Worm (Caenorhabditis elegans): Measurements from ENCODE around the gene hmg-11.

Gene hmg-11

ce11 chrII:4710120-4710519 lies 37.2 kb downstream of the hmg-11 start, which contains the start of gene tag-151:
Gene tag-151 (plus strand): TSS chrII:4710277.
- TF ChIP-seq xnd-1 (tag; optimal IDR thresholded peaks at IDR 0.05) (peak; percentile 23), snpc-1.1 (tag; optimal IDR thresholded peaks at IDR 0.05; ENCODE audit: insufficient read depth) (no peak), ekl-4 (GFP tag; IDR thresholded peaks at IDR 0.05) (peak; percentile 49; the same call in 1 of the 2 replicates), B0336.3 (GFP tag; IDR thresholded peaks at IDR 0.05) (peak; percentile 66; the same call in 1 of the 2 replicates), F49E8.2 (tag; optimal IDR thresholded peaks at IDR 0.05; ENCODE audit: insufficient read depth) (peak; percentile 24), F52B5.7 (tag; optimal IDR thresholded peaks at IDR 0.05) (peak; percentile 16), lin-40 (tag; optimal IDR thresholded peaks at IDR 0.05) (peak; percentile 9), ama-1 (optimal IDR thresholded peaks at IDR 0.05) (no peak), ama-1 (GFP tag; optimal IDR thresholded peaks at IDR 0.05) (peak in 1 of 2 experiments; percentile 71), tlf-1 (GFP tag; optimal IDR thresholded peaks at IDR 0.05) (peak; percentile 9), Y53G8AR.9 (GFP tag; conservative IDR thresholded peaks at IDR 0.05) (0 out of 2 replicates have a peak, but pooled peaks have one; percentile 61), nfya-2 (GFP tag; IDR thresholded peaks at IDR 0.05) (0 out of 2 replicates have a peak, but pooled peaks have one; percentile 31), F10E7.11 (tag; optimal IDR thresholded peaks at IDR 0.05) (peak; percentile 45), hrde-1 (tag; optimal IDR thresholded peaks at IDR 0.05; ENCODE audit: borderline replicate concordance) (peak; percentile 77), madf-3 (GFP tag; IDR thresholded peaks at IDR 0.05) (peak; percentile 70; the same call in 1 of the 2 replicates), madf-6 (GFP tag; IDR thresholded peaks at IDR 0.05) (peak; percentile 40), chd-7 (tag; optimal IDR thresholded peaks at IDR 0.05) (peak; percentile 49), hmg-20 (GFP tag; IDR thresholded peaks at IDR 0.05) (no peak), repo-1 (tag; optimal IDR thresholded peaks at IDR 0.05) (peak; percentile 60), snpc-3.4 (tag; optimal IDR thresholded peaks at IDR 0.05) (peak; percentile 66), Y95B8A.8 (GFP tag; IDR thresholded peaks at IDR 0.05) (0 out of 2 replicates have a peak, but pooled peaks have one; percentile 8), sdz-38 (tag; optimal IDR thresholded peaks at IDR 0.05) (no peak), lin-35 (GFP tag; optimal IDR thresholded peaks at IDR 0.05) (peak in 1 of 3 experiments; percentile 1), F33H1.4 (GFP tag; IDR thresholded peaks at IDR 0.05) (no peak), Y56A3A.18 (GFP tag; IDR thresholded peaks at IDR 0.05) (peak; percentile 73), him-1 (tag; optimal IDR thresholded peaks at IDR 0.05) (peak; percentile 5), D2030.7 (GFP tag; IDR thresholded peaks at IDR 0.05) (no peak), snpc-4 (GFP tag; optimal IDR thresholded peaks at IDR 0.05) (no peak), snpc-4 (tag; optimal IDR thresholded peaks at IDR 0.05) (peak in 2 of 4 experiments; percentile 13 to 29), zfh-2 (GFP tag; conservative IDR thresholded peaks at IDR 0.05) (no peak), let-607 (tag; optimal IDR thresholded peaks at IDR 0.05) (peak in 1 of 2 experiments; percentile 45), lin-54 (GFP tag; optimal IDR thresholded peaks at IDR 0.05) (peak; percentile 43), unc-130 (GFP tag; optimal IDR thresholded peaks at IDR 0.05) (peak; percentile 46), cebp-2 (GFP tag; IDR thresholded peaks at IDR 0.05) (no peak), athp-1 (tag; optimal IDR thresholded peaks at IDR 0.05) (peak; percentile 37)

- TF ChIP-seq mxl-1 (tag; optimal IDR thresholded peaks at IDR 0.05) = no peak
Measured at ce11 chrII:4710813-4711212, 37.9 kb downstream of the hmg-11 start.

- TF ChIP-seq T07F8.4 (tag; optimal IDR thresholded peaks at IDR 0.05) = no peak
- peak in 1 of 2 experiments; percentile 87 for TF ChIP-seq let-607 (tag; optimal IDR thresholded peaks at IDR 0.05)
- TF ChIP-seq cebp-1 (GFP tag; IDR thresholded peaks at IDR 0.05) = 0 out of 2 replicates have a peak, but pooled peaks have one; percentile 29
- TF ChIP-seq cebp-1 (tag; optimal IDR thresholded peaks at IDR 0.05) = peak; percentile 70
- peak; percentile 89 for TF ChIP-seq nhr-80 (tag; optimal IDR thresholded peaks at IDR 0.05)
- peak; percentile 50 for TF ChIP-seq attf-5 (GFP tag; optimal IDR thresholded peaks at IDR 0.05)
- TF ChIP-seq dox-1 (GFP tag; IDR thresholded peaks at IDR 0.05) = 0 out of 2 replicates have a peak, but pooled peaks have one; percentile 24
Measured at ce11 chrII:4715676-4716075, 42.8 kb downstream of the hmg-11 start, which contains the start of gene F41C3.8. Gene F41C3.8 (plus strand): TSS chrII:4716046.

Measured in whole organism, young adult.